1 fruit fly cellular context compared by ENCODE assay signal in genomic region chr2L:14634986-14635385, dm6.
TF ChIP-seq lines count a peak whose summit lies in the region.

No protein-coding gene starts in this region.

TF ChIP-seq in whole organism, embryonic, 481 proteins besides CTCF, POLR2A, EP300 and RAD21 (continued from another document):
- TF ChIP-seq tll (GFP tag; optimal IDR thresholded peaks at IDR 0.05; lab: Kevin White, UChicago) = peak in 1 of 2 experiments; percentile 20
